Fruit fly (Drosophila melanogaster) whole organism, embryonic: ENCODE results near the gene CG31360.

Experiments used
- Ada2b ChIP-seq: fragments of 200-800 bp; sonication (Bioruptor generic); IDR thresholded peaks from 2 replicates; pipeline ENCODE4 v1.3.6; 2022; ENCODE audit warnings: missing biosample characterization, missing genetic modification characterization
- Asciz ChIP-seq: fragments of 200-800 bp; sonication (Bioruptor generic); optimal IDR thresholded peaks from 2 replicates; lab custom pipeline; 2017; ENCODE audit warnings: missing biosample characterization, mild to moderate bottlenecking, missing genetic modification characterization, missing genetic modification reagents
- Bgb ChIP-seq: fragments of 200-800 bp; sonication (Bioruptor generic); IDR thresholded peaks from 2 replicates; pipeline ENCODE4 v1.3.6; 2022; ENCODE audit warnings: missing biosample characterization, missing genetic modification characterization; ENCODE audit not compliant: partially characterized antibody
- CG11085 ChIP-seq: fragments of 200-800 bp; sonication (Bioruptor generic); IDR thresholded peaks from 2 replicates; pipeline ENCODE4 v1.3.6; 2022; ENCODE audit warnings: missing biosample characterization, missing genetic modification characterization
- CG12071 ChIP-seq: fragments of 200-800 bp; sonication (Bioruptor generic); optimal IDR thresholded peaks from 3 replicates; lab custom pipeline; 2018; ENCODE audit warnings: missing biosample characterization, mild to moderate bottlenecking, missing genetic modification characterization
- CG13775 ChIP-seq: fragments of 200-800 bp; sonication (Bioruptor generic); optimal IDR thresholded peaks from 3 replicates; lab custom pipeline; 2017; ENCODE audit warnings: missing biosample characterization, mild to moderate bottlenecking, missing genetic modification characterization
- CG14860 ChIP-seq: fragments of 200-800 bp; sonication (Bioruptor generic); IDR thresholded peaks from 3 replicates; pipeline ENCODE4 v1.3.6; 2022; ENCODE audit warnings: missing biosample characterization, missing genetic modification characterization; ENCODE audit not compliant: partially characterized antibody
- CG1647 ChIP-seq: fragments of 200-800 bp; sonication (Bioruptor generic); optimal IDR thresholded peaks from 3 replicates; lab custom pipeline; 2016; ENCODE audit warnings: missing biosample characterization, missing genetic modification characterization
- CG17328 ChIP-seq: fragments of 200-800 bp; sonication (Bioruptor generic); IDR thresholded peaks from 2 replicates; pipeline ENCODE4 v1.3.6; 2022; ENCODE audit warnings: missing biosample characterization, missing genetic modification characterization
- CG17361 ChIP-seq: fragments of 200-800 bp; sonication (Bioruptor generic); IDR thresholded peaks from 3 replicates; pipeline ENCODE4 v1.3.6; 2022; ENCODE audit warnings: missing biosample characterization, missing genetic modification characterization
- CG17612 ChIP-seq: fragments of 200-800 bp; sonication (Bioruptor generic); IDR thresholded peaks from 2 replicates; pipeline ENCODE4 v1.3.6; 2022; ENCODE audit warnings: missing biosample characterization, missing genetic modification characterization
- CG2875 ChIP-seq: fragments of 200-800 bp; sonication (Bioruptor generic); optimal IDR thresholded peaks from 2 replicates; lab custom pipeline; 2017; ENCODE audit warnings: missing biosample characterization, mild to moderate bottlenecking, missing genetic modification characterization, missing genetic modification reagents
- CG30431 ChIP-seq: fragments of 200-800 bp; sonication (Bioruptor generic); optimal IDR thresholded peaks from 2 replicates; lab custom pipeline; 2017; ENCODE audit warnings: missing biosample characterization, missing genetic modification characterization
- CG7357 ChIP-seq: fragments of 200-800 bp; sonication (Bioruptor generic); IDR thresholded peaks from 3 replicates; pipeline ENCODE4 v1.3.6; 2022; ENCODE audit warnings: missing biosample characterization, missing genetic modification characterization
- Chrac-16 ChIP-seq: fragments of 200-800 bp; sonication (Bioruptor generic); optimal IDR thresholded peaks from 3 replicates; lab custom pipeline; 2016; ENCODE audit warnings: missing biosample characterization, missing genetic modification characterization
- D19A ChIP-seq: fragments of 200-800 bp; optimal IDR thresholded peaks from 3 replicates; lab custom pipeline; 2019; ENCODE audit warnings: missing biosample characterization, mild to moderate bottlenecking, missing genetic modification characterization, moderate library complexity
- Doc2 ChIP-seq: fragments of 200-800 bp; sonication (Bioruptor generic); IDR thresholded peaks from 2 replicates; pipeline ENCODE4 v1.3.6; 2022; ENCODE audit warnings: missing biosample characterization, missing genetic modification characterization
- Dref ChIP-seq: fragments of 200-800 bp; sonication (Bioruptor generic); IDR thresholded peaks from 2 replicates; pipeline ENCODE4 v1.3.6; 2022; ENCODE audit warnings: missing biosample characterization, missing genetic modification characterization
- Drgx ChIP-seq: fragments of 200-800 bp; sonication (Bioruptor generic); IDR thresholded peaks from 2 replicates; pipeline ENCODE4 v1.3.6; 2022; ENCODE audit warnings: missing biosample characterization, missing genetic modification characterization
- HHEX ChIP-seq: fragments of 200-800 bp; sonication (Bioruptor generic); optimal IDR thresholded peaks from 3 replicates; lab custom pipeline; 2017; ENCODE audit warnings: missing biosample characterization, mild to moderate bottlenecking, missing genetic modification characterization, missing genetic modification reagents
- Lpt ChIP-seq: fragments of >200 bp; optimal IDR thresholded peaks from 2 replicates; lab custom pipeline; 2018; ENCODE audit warnings: missing biosample characterization, missing genetic modification characterization
- NC2α ChIP-seq: fragments of 200-800 bp; sonication (Bioruptor generic); optimal IDR thresholded peaks from 2 replicates; lab custom pipeline; 2016; ENCODE audit warnings: missing biosample characterization, missing genetic modification characterization
- NK7.1 ChIP-seq: fragments of 200-800 bp; sonication (Bioruptor generic); optimal IDR thresholded peaks from 3 replicates; lab custom pipeline; 2016; ENCODE audit warnings: missing biosample characterization, missing genetic modification characterization
- Nf-YB ChIP-seq: fragments of 200-800 bp; sonication (Bioruptor generic); optimal IDR thresholded peaks from 3 replicates; lab custom pipeline; 2019; ENCODE audit warnings: missing biosample characterization, mild to moderate bottlenecking, missing genetic modification characterization, moderate library complexity
- Scr ChIP-seq: fragments of 200-800 bp; sonication (Bioruptor generic); IDR thresholded peaks from 2 replicates; pipeline ENCODE4 v1.3.6; 2022; ENCODE audit warnings: missing biosample characterization, missing genetic modification characterization; ENCODE audit not compliant: partially characterized antibody
- Sox102F ChIP-seq: fragments of 200-800 bp; sonication (Bioruptor generic); optimal IDR thresholded peaks from 2 replicates; lab custom pipeline; 2018; ENCODE audit warnings: missing biosample characterization, mild to moderate bottlenecking, missing genetic modification characterization, moderate library complexity
- Usf ChIP-seq: fragments of 200-800 bp; sonication (Bioruptor generic); optimal IDR thresholded peaks from 2 replicates; lab custom pipeline; 2017; ENCODE audit warnings: missing genotype, missing biosample characterization, missing genetic modification characterization
- Vsx1 ChIP-seq: fragments of 200-800 bp; sonication (Bioruptor generic); optimal IDR thresholded peaks from 2 replicates; lab custom pipeline; 2017; ENCODE audit warnings: missing biosample characterization, mild to moderate bottlenecking, missing genetic modification characterization, missing genetic modification reagents
- YL-1 ChIP-seq: fragments of 200-800 bp; sonication (Bioruptor generic); optimal IDR thresholded peaks from 3 replicates; lab custom pipeline; 2017; ENCODE audit warnings: missing biosample characterization, mild to moderate bottlenecking, missing genetic modification characterization
- chm ChIP-seq: fragments of 200-800 bp; sonication (Bioruptor generic); IDR thresholded peaks from 2 replicates; pipeline ENCODE4 v1.3.6; 2022; ENCODE audit warnings: missing biosample characterization, missing genetic modification characterization
- corto ChIP-seq: fragments of 200-800 bp; sonication (Bioruptor generic); optimal IDR thresholded peaks from 2 replicates; lab custom pipeline; 2016; ENCODE audit warnings: missing biosample characterization, mild to moderate bottlenecking, missing genetic modification characterization, moderate library complexity
- emc ChIP-seq: fragments of 200-800 bp; sonication (Bioruptor generic); optimal IDR thresholded peaks from 2 replicates; lab custom pipeline; 2016; ENCODE audit warnings: missing biosample characterization, missing genetic modification characterization
- eve ChIP-seq, 2 experiments: fragments of >200 bp; optimal IDR thresholded peaks; 2 replicates each; lab custom pipeline; 2017; ENCODE audit warnings: missing biosample characterization in 2 of 2, missing genetic modification characterization in 2 of 2
- ewg ChIP-seq: fragments of 200-800 bp; sonication (Bioruptor generic); optimal IDR thresholded peaks from 3 replicates; lab custom pipeline; 2017; ENCODE audit warnings: mild to moderate bottlenecking, missing biosample characterization, missing genetic modification reagents, missing genetic modification characterization
- gce ChIP-seq: fragments of 200-800 bp; sonication (Bioruptor generic); IDR thresholded peaks from 3 replicates; pipeline ENCODE4 v1.3.6; 2022; ENCODE audit warnings: missing biosample characterization, missing genetic modification characterization
- gt ChIP-seq: fragments of 200-800 bp; sonication (Bioruptor generic); IDR thresholded peaks from 2 replicates; pipeline ENCODE4 v1.3.6; 2022; ENCODE audit warnings: missing biosample characterization, missing genetic modification characterization
- insv ChIP-seq, 2 experiments: fragments of 200-800 bp; sonication (Bioruptor generic); optimal IDR thresholded peaks; 3 replicates each; lab custom pipeline; 2016 to 2018; ENCODE audit warnings: missing biosample characterization in 2 of 2, missing genetic modification characterization in 2 of 2
- jigr1 ChIP-seq: fragments of 200-800 bp; sonication (Bioruptor generic); IDR thresholded peaks from 3 replicates; pipeline ENCODE4 v1.3.6; 2022; ENCODE audit warnings: missing biosample characterization, missing genetic modification characterization
- lab ChIP-seq: fragments of 200-800 bp; sonication (Bioruptor generic); optimal IDR thresholded peaks from 3 replicates; lab custom pipeline; 2017; ENCODE audit warnings: missing biosample characterization, missing genetic modification characterization, mild to moderate bottlenecking, moderate library complexity, missing genetic modification reagents
- mirr ChIP-seq: fragments of 200-800 bp; sonication (Bioruptor generic); optimal IDR thresholded peaks from 3 replicates; lab custom pipeline; 2018; ENCODE audit warnings: missing biosample characterization, mild to moderate bottlenecking, missing genetic modification characterization
- nmo ChIP-seq: fragments of 200-800 bp; sonication (Bioruptor generic); optimal IDR thresholded peaks from 2 replicates; lab custom pipeline; 2018; ENCODE audit warnings: missing biosample characterization, mild to moderate bottlenecking, missing genetic modification characterization, moderate library complexity
- oc ChIP-seq: fragments of 200-800 bp; sonication (Bioruptor generic); optimal IDR thresholded peaks from 2 replicates; lab custom pipeline; 2018; ENCODE audit warnings: missing biosample characterization, mild to moderate bottlenecking, missing genetic modification characterization, moderate library complexity
- peb ChIP-seq: fragments of 200-800 bp; sonication (Bioruptor generic); IDR thresholded peaks from 2 replicates; pipeline ENCODE4 v1.3.6; 2022; ENCODE audit warnings: missing biosample characterization, missing genetic modification characterization
- pros ChIP-seq: fragments of 200-800 bp; sonication (Bioruptor generic); optimal IDR thresholded peaks from 3 replicates; lab custom pipeline; 2019; ENCODE audit warnings: missing biosample characterization, mild to moderate bottlenecking, missing genetic modification characterization, moderate library complexity
- repo ChIP-seq: fragments of 200-800 bp; sonication (Bioruptor generic); optimal IDR thresholded peaks from 2 replicates; lab custom pipeline; 2016; ENCODE audit warnings: missing biosample characterization, missing genetic modification characterization
- rib ChIP-seq: fragments of 200-800 bp; sonication (Bioruptor generic); IDR thresholded peaks from 2 replicates; pipeline ENCODE4 v1.3.6; 2022; ENCODE audit warnings: missing biosample characterization, missing genetic modification characterization
- ro ChIP-seq: fragments of 200-800 bp; sonication (Bioruptor generic); IDR thresholded peaks from 2 replicates; pipeline ENCODE4 v1.3.6; 2022; ENCODE audit warnings: missing biosample characterization, missing genetic modification characterization
- so ChIP-seq: fragments of 200-800 bp; sonication (Bioruptor generic); IDR thresholded peaks from 3 replicates; pipeline ENCODE4 v1.3.6; 2022; ENCODE audit warnings: missing biosample characterization, missing genetic modification characterization
- sr ChIP-seq: fragments of 200-800 bp; sonication (Bioruptor generic); IDR thresholded peaks from 3 replicates; pipeline ENCODE4 v1.3.6; 2022; ENCODE audit warnings: missing biosample characterization, missing genetic modification characterization
- trh ChIP-seq: fragments of 200-800 bp; sonication (Bioruptor generic); optimal IDR thresholded peaks from 2 replicates; lab custom pipeline; 2016; ENCODE audit warnings: missing biosample characterization, missing genetic modification characterization
- wek ChIP-seq: fragments of 200-800 bp; sonication (Bioruptor generic); optimal IDR thresholded peaks from 3 replicates; lab custom pipeline; 2018; ENCODE audit warnings: missing biosample characterization, mild to moderate bottlenecking, missing genetic modification characterization, moderate library complexity
- zen ChIP-seq: fragments of 200-800 bp; sonication (Bioruptor generic); optimal IDR thresholded peaks from 3 replicates; lab custom pipeline; 2018; ENCODE audit warnings: missing biosample characterization, mild to moderate bottlenecking, missing genetic modification characterization, moderate library complexity

The CG31360 gene

dm6 chr3R:17655040-17655439 is 29.9 kb upstream of the CG31360 start (continued):
- TF ChIP-seq trh (GFP tag; lab: Kevin White, UChicago), result no peak
- no peak for TF ChIP-seq so (GFP tag; lab: Robert Waterston, UW)
- TF ChIP-seq ro (GFP tag; lab: Robert Waterston, UW), result no peak
- no peak for TF ChIP-seq CG17612
- no peak for TF ChIP-seq Dref (GFP tag; lab: Robert Waterston, UW)
- peak; percentile 52 for TF ChIP-seq CG17328 (GFP tag; lab: Robert Waterston, UW)
- no peak for TF ChIP-seq sr (GFP tag; lab: Robert Waterston, UW)
- no peak for TF ChIP-seq repo
- peak; percentile 38 for TF ChIP-seq Asciz
- peak; percentile 65 for TF ChIP-seq wek (GFP tag; lab: Kevin White, UChicago)
- no peak for TF ChIP-seq eve (GFP tag; optimal IDR thresholded peaks at IDR 0.05; lab: Kevin White, UChicago)
- peak; percentile 15 for TF ChIP-seq ewg
- no peak for TF ChIP-seq CG14860 (GFP tag; lab: Robert Waterston, UW)
- no peak for TF ChIP-seq D19A (tag; lab: Kevin White, UChicago)
- TF ChIP-seq HHEX (GFP tag; lab: Kevin White, UChicago), result peak; percentile 24
- TF ChIP-seq Chrac-16 (GFP tag; lab: Kevin White, UChicago), result no peak
- no peak for TF ChIP-seq CG17361 (GFP tag; lab: Robert Waterston, UW)
- TF ChIP-seq chm (GFP tag; lab: Robert Waterston, UW), result peak; percentile 67
- no peak for TF ChIP-seq pros (GFP tag; lab: Kevin White, UChicago)
- no peak for TF ChIP-seq NC2α (GFP tag; lab: Kevin White, UChicago)
- no peak for TF ChIP-seq CG30431
- no peak for TF ChIP-seq CG7357
- no peak for TF ChIP-seq Vsx1 (GFP tag; lab: Kevin White, UChicago)
- no peak for TF ChIP-seq Ada2b (GFP tag; lab: Robert Waterston, UW)
- no peak for TF ChIP-seq gt (GFP tag; lab: Robert Waterston, UW)
- TF ChIP-seq Lpt (GFP tag; lab: Kevin White, UChicago), result no peak
- TF ChIP-seq Drgx, result no peak
- no peak for TF ChIP-seq nmo (GFP tag; lab: Kevin White, UChicago)
- TF ChIP-seq CG12071 (GFP tag; lab: Kevin White, UChicago), result peak; percentile 41
- no peak for TF ChIP-seq Scr (GFP tag; lab: Robert Waterston, UW)
- no peak for TF ChIP-seq Usf (GFP tag; lab: Kevin White, UChicago)
- TF ChIP-seq CG2875 (GFP tag; lab: Kevin White, UChicago), result peak; percentile 50
- TF ChIP-seq CG11085, result no peak
- TF ChIP-seq Nf-YB (GFP tag; lab: Kevin White, UChicago), result no peak
- no peak for TF ChIP-seq Sox102F (GFP tag; lab: Kevin White, UChicago)
- no peak for TF ChIP-seq insv (GFP tag; optimal IDR thresholded peaks at IDR 0.05; lab: Kevin White, UChicago)
- TF ChIP-seq rib (GFP tag; lab: Robert Waterston, UW), result no peak
- no peak for TF ChIP-seq Doc2
- TF ChIP-seq corto, result no peak
- peak; percentile 9 for TF ChIP-seq YL-1
- no peak for TF ChIP-seq peb (GFP tag; lab: Robert Waterston, UW)
- no peak for TF ChIP-seq oc
- TF ChIP-seq lab, result peak; percentile 30
- TF ChIP-seq Bgb, result no peak
- TF ChIP-seq NK7.1, result no peak
- TF ChIP-seq emc (GFP tag; lab: Kevin White, UChicago), result no peak
- no peak for TF ChIP-seq CG1647 (GFP tag; lab: Kevin White, UChicago)
- no peak for TF ChIP-seq mirr (GFP tag; lab: Kevin White, UChicago)
- TF ChIP-seq gce (GFP tag; lab: Robert Waterston, UW), result no peak
- peak; percentile 39 for TF ChIP-seq CG13775
- TF ChIP-seq zen (tag; lab: Kevin White, UChicago), result peak; percentile 63
- TF ChIP-seq jigr1, result no peak
